Worm (Caenorhabditis elegans): Measurements from ENCODE around the gene nhr-242.

Gene nhr-242

ce11 chrIV:2599634-2600033 lies 18.3 kb upstream of the nhr-242 start (continued):
- TF ChIP-seq zip-11 (GFP tag; IDR thresholded peaks at IDR 0.05) (no peak), lin-15B (tag; optimal IDR thresholded peaks at IDR 0.05) (no peak), spr-3 (GFP tag; optimal IDR thresholded peaks at IDR 0.05) (no peak), lin-29 (GFP tag; IDR thresholded peaks at IDR 0.05) (peak; percentile 23; the same call in 1 of the 2 replicates), ZK337.2 (GFP tag; IDR thresholded peaks at IDR 0.05) (no peak), dve-1 (tag; optimal IDR thresholded peaks at IDR 0.05; ENCODE audit: insufficient read depth) (peak; percentile 91), spr-1 (tag; optimal IDR thresholded peaks at IDR 0.05) (no peak), mxl-2 (GFP tag; conservative IDR thresholded peaks at IDR 0.05) (no peak), skn-1 (tag; optimal IDR thresholded peaks at IDR 0.05) (no peak), mdt-29 (GFP tag; IDR thresholded peaks at IDR 0.05) (no peak), lin-38 (GFP tag; IDR thresholded peaks at IDR 0.05) (peak; percentile 54), pha-4 (GFP tag; IDR thresholded peaks at IDR 0.05) (no peak), pha-4 (tag; optimal IDR thresholded peaks at IDR 0.05) (peak; percentile 76), fos-1 (tag; optimal IDR thresholded peaks at IDR 0.05) (no peak), dpl-1 (GFP tag; optimal IDR thresholded peaks at IDR 0.05) (peak; percentile 64), aha-1 (tag) (peak; percentile 49), egl-27 (tag; optimal IDR thresholded peaks at IDR 0.05) (no peak), nhr-111 (GFP tag; optimal IDR thresholded peaks at IDR 0.05) (no peak), Y48G9A.11 (GFP tag; IDR thresholded peaks at IDR 0.05) (no peak), set-16 (GFP tag; IDR thresholded peaks at IDR 0.05) (peak; percentile 40; the same call in 1 of the 2 replicates), nhr-25 (tag; optimal IDR thresholded peaks at IDR 0.05; ENCODE audit: borderline replicate concordance, insufficient read depth) (peak; percentile 51), rbr-2 (tag; optimal IDR thresholded peaks at IDR 0.05) (peak; percentile 67), madf-5 (GFP tag; IDR thresholded peaks at IDR 0.05) (no peak), Y105C5A.15 (GFP tag; IDR thresholded peaks at IDR 0.05) (no peak), jun-1 (tag; optimal IDR thresholded peaks at IDR 0.05) (no peak), snpc-4 (tag; optimal IDR thresholded peaks at IDR 0.05) (no peak), daf-19 (GFP tag; conservative IDR thresholded peaks at IDR 0.05) (no peak), aly-2 (tag; optimal IDR thresholded peaks at IDR 0.05) (no peak), nhr-76 (tag; optimal IDR thresholded peaks at IDR 0.05) (no peak), ZK546.5 (tag; optimal IDR thresholded peaks at IDR 0.05) (peak in 1 of 2 experiments; percentile 8), attf-4 (tag; optimal IDR thresholded peaks at IDR 0.05) (no peak), zip-2 (tag; optimal IDR thresholded peaks at IDR 0.05) (no peak), ceh-28 (tag; optimal IDR thresholded peaks at IDR 0.05) (peak; percentile 34), Y75B8A.6 (GFP tag; IDR thresholded peaks at IDR 0.05) (no peak)

- no peak for TF ChIP-seq daf-16 (GFP tag; optimal IDR thresholded peaks at IDR 0.05)
- TF ChIP-seq daf-16 (tag; optimal IDR thresholded peaks at IDR 0.05) = no peak
- TF ChIP-seq ceh-32 (tag; optimal IDR thresholded peaks at IDR 0.05; ENCODE audit: poor library complexity) = no peak
Observed at ce11 chrIV:2597417-2597816, 16.0 kb upstream of the nhr-242 start, which contains the start of gene Y69A2AR.47. Y69A2AR.47 (plus strand) TSS chrIV:2597717.

- no peak for TF ChIP-seq php-3 (GFP tag; IDR thresholded peaks at IDR 0.05)
- no peak for TF ChIP-seq nhr-76 (tag; optimal IDR thresholded peaks at IDR 0.05)
- no peak for TF ChIP-seq nhr-41 (GFP tag; IDR thresholded peaks at IDR 0.05)
- TF ChIP-seq ZK337.2 (GFP tag; IDR thresholded peaks at IDR 0.05) = no peak
- TF ChIP-seq F49E8.2 (tag; optimal IDR thresholded peaks at IDR 0.05; ENCODE audit: borderline replicate concordance) = no peak
- TF ChIP-seq lim-7 (GFP tag; IDR thresholded peaks at IDR 0.05) = no peak
- TF ChIP-seq zag-1 (tag; optimal IDR thresholded peaks at IDR 0.05) = no peak
- TF ChIP-seq skn-1 (tag; optimal IDR thresholded peaks at IDR 0.05) = no peak
- no peak for TF ChIP-seq mxl-2 (GFP tag; conservative IDR thresholded peaks at IDR 0.05)
- TF ChIP-seq zfp-3 (GFP tag; conservative IDR thresholded peaks at IDR 0.05) = no peak
- TF ChIP-seq F37D6.2 (tag; optimal IDR thresholded peaks at IDR 0.05) = no peak
- TF ChIP-seq lin-39 (tag; optimal IDR thresholded peaks at IDR 0.05) = no peak
- no peak for TF ChIP-seq Y75B8A.6 (GFP tag; IDR thresholded peaks at IDR 0.05)
- TF ChIP-seq lsy-2 (tag; optimal IDR thresholded peaks at IDR 0.05) = no peak
- TF ChIP-seq aly-2 (tag; optimal IDR thresholded peaks at IDR 0.05) = no peak
- no peak for TF ChIP-seq dmd-6 (GFP tag; IDR thresholded peaks at IDR 0.05)
- no peak for TF ChIP-seq Y48G9A.11 (GFP tag; IDR thresholded peaks at IDR 0.05)
- TF ChIP-seq ceh-32 (tag; optimal IDR thresholded peaks at IDR 0.05; ENCODE audit: poor library complexity) = no peak
- TF ChIP-seq egl-43 (GFP tag; IDR thresholded peaks at IDR 0.05) = peak; percentile 48; the same call in 1 of the 2 replicates
- TF ChIP-seq arid-1 (GFP tag; conservative IDR thresholded peaks at IDR 0.05) = no peak
- no peak for TF ChIP-seq dve-1 (tag; optimal IDR thresholded peaks at IDR 0.05; ENCODE audit: insufficient read depth)
- TF ChIP-seq ceh-28 (tag; optimal IDR thresholded peaks at IDR 0.05) = no peak
Observed at ce11 chrIV:2573122-2573521, 8.3 kb downstream of the nhr-242 start.

All from whole organism, L4 larva.